Fruit fly (Drosophila melanogaster): ENCODE measurements around the gene CG10681.

DNA sequence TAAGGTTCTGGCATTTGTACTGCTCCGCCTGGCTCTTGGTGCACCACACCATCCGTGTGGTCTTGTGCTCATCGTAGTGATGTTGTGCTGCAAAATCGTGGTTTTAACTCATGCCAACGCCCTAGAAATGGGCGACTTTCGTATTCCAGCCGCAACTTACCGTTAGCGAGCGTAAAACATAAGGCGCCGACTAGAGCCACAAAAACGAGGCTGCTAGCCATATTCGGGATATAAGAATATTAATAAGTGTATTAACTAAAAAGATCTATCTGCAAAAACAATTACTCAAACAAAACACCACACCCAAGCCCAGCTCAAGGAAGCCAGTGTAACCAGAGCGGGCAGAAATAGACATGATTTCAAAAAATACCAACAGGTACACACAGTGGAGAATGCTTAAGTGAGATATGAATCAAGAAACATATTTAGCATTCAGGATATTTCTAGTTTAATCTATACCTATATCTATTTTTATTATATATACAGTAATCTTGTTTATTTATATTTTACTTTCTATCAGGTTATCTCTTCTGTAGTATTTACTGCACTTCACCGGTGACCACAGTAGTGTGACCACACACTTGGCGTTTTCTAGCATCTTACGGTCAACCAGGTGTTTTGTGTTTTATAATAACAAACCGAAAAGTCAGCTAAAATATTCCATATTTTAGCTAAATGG lies 32.2 kb downstream of the CG10681 start, which contains the start of the genes Tsf2 and CG34242:
- no peak for TF ChIP-seq CG8478 (optimal IDR thresholded peaks at IDR 0.05)
- TF ChIP-seq CTCF (optimal IDR thresholded peaks at IDR 0.05): no peak
